Worm (Caenorhabditis elegans): ENCODE results near the gene srw-79.

ce11 chrII:2992300-2992699 lies 45.8 kb downstream of the srw-79 start:
- TF ChIP-seq ZK546.5 (tag; optimal IDR thresholded peaks at IDR 0.05) (no peak), php-3 (GFP tag; IDR thresholded peaks at IDR 0.05) (no peak)

Data from whole organism, L4 larva.